Fruit fly (Drosophila melanogaster) whole organism, pupa: ENCODE data around the gene CG14456.

Experiments
- CG10348 ChIP-seq: fragments of 200-800 bp; sonication (Bioruptor generic); IDR thresholded peaks from 2 replicates; pipeline ENCODE4 v1.3.6; 2022; ENCODE audit warnings: missing biosample characterization, missing genetic modification characterization
- CG14655 ChIP-seq: fragments of 200-800 bp; sonication (Bioruptor generic); optimal IDR thresholded peaks from 3 replicates; lab custom pipeline; 2017; ENCODE audit warnings: mild to moderate bottlenecking, missing biosample characterization, missing genetic modification reagents, missing genetic modification characterization
- CG32121 ChIP-seq: fragments of 200-800 bp; sonication (Bioruptor generic); IDR thresholded peaks from 2 replicates; pipeline ENCODE4 v1.3.6; 2022; ENCODE audit warnings: missing biosample characterization, missing genetic modification characterization
- CG8301 ChIP-seq: fragments of 200-800 bp; sonication (Bioruptor generic); optimal IDR thresholded peaks from 2 replicates; lab custom pipeline; 2018; ENCODE audit warnings: missing biosample characterization, mild to moderate bottlenecking, missing genetic modification characterization
- CG9948 ChIP-seq: fragments of 200-800 bp; sonication (Bioruptor generic); optimal IDR thresholded peaks from 2 replicates; lab custom pipeline; 2018; ENCODE audit warnings: missing biosample characterization, mild to moderate bottlenecking, missing genetic modification characterization, moderate library complexity
- D1 ChIP-seq: fragments of 200-800 bp; sonication (Bioruptor generic); optimal IDR thresholded peaks from 2 replicates; lab custom pipeline; 2018; ENCODE audit warnings: missing biosample characterization, mild to moderate bottlenecking, missing genetic modification characterization, moderate library complexity
- EcR ChIP-seq: fragments of 200-800 bp; sonication (Bioruptor generic); optimal IDR thresholded peaks from 3 replicates; lab custom pipeline; 2019; ENCODE audit warnings: missing biosample characterization, missing genetic modification characterization, mild to moderate bottlenecking, moderate library complexity, missing genetic modification reagents
- Snoo ChIP-seq: fragments of 200-800 bp; sonication (Bioruptor generic); optimal IDR thresholded peaks from 3 replicates; lab custom pipeline; 2017; ENCODE audit warnings: missing biosample characterization, mild to moderate bottlenecking, missing genetic modification characterization, inconsistent platforms
- fd96Ca ChIP-seq: fragments of 200-800 bp; sonication (Bioruptor generic); IDR thresholded peaks from 3 replicates; pipeline ENCODE4 v1.3.6; 2022; ENCODE audit warnings: missing biosample characterization, missing genetic modification characterization

- no peak for TF ChIP-seq CG32121 (GFP tag; lab: Robert Waterston, UW)
- no peak for TF ChIP-seq fd96Ca
- no peak for TF ChIP-seq Snoo
- TF ChIP-seq CG8301 (tag; lab: Kevin White, UChicago), result no peak
- TF ChIP-seq D1 (tag; lab: Kevin White, UChicago), result no peak
- no peak for TF ChIP-seq EcR (GFP tag; lab: Kevin White, UChicago)
- no peak for TF ChIP-seq CG14655 (GFP tag; lab: Kevin White, UChicago)
- no peak for TF ChIP-seq CG9948 (tag; lab: Kevin White, UChicago)
- no peak for TF ChIP-seq CG10348 (GFP tag; lab: Robert Waterston, UW)
Observed at dm6 chr3L:22713605-22714004, 26.6 kb downstream of the CG14456 start.
